Worm (Caenorhabditis elegans) whole organism, midembryonic: ENCODE results near the gene fubl-3.

Experiments used
- T22C8.4 ChIP-seq: fragments of 200-800 bp; sonication (Bioruptor generic); IDR thresholded peaks from 2 replicates; pipeline ENCODE4 v1.3.6; 2022; ENCODE audit warnings: missing genetic modification characterization, missing compliant biosample characterization
- cog-1 ChIP-seq: sonication (generic microtip); optimal IDR thresholded peaks from 2 replicates; lab custom pipeline; 2016; ENCODE audit warnings: missing genetic modification characterization, missing compliant biosample characterization
- flt-1 ChIP-seq: fragments of 200-800 bp; sonication (Bioruptor generic); IDR thresholded peaks from 2 replicates; pipeline ENCODE4 v1.3.6; 2022; ENCODE audit warnings: missing genetic modification characterization, missing compliant biosample characterization
- klf-2 ChIP-seq: fragments of 200-800 bp; sonication (Bioruptor generic); conservative IDR thresholded peaks from 2 replicates; pipeline ENCODE4 v1.3.6; 2022; ENCODE audit warnings: missing genetic modification reagents, missing genetic modification characterization, missing compliant biosample characterization
- med-1 ChIP-seq: sonication (generic microtip); optimal IDR thresholded peaks from 2 replicates; lab custom pipeline; 2017; ENCODE audit warnings: missing genetic modification characterization, mild to moderate bottlenecking, missing compliant biosample characterization, antibody characterized with exemption, missing genetic modification reagents; ENCODE audit not compliant: insufficient read depth
- tab-1 ChIP-seq: fragments of 200-800 bp; sonication (Bioruptor generic); IDR thresholded peaks from 2 replicates; pipeline ENCODE4 v1.3.6; 2022; ENCODE audit warnings: missing genetic modification characterization, missing compliant biosample characterization
- ztf-23 ChIP-seq: fragments of 200-800 bp; sonication (Bioruptor generic); IDR thresholded peaks from 2 replicates; pipeline ENCODE4 v1.3.6; 2022; ENCODE audit warnings: missing genetic modification reagents, missing genetic modification characterization, missing compliant biosample characterization

- no peak for TF ChIP-seq ztf-23
- no peak for TF ChIP-seq klf-2 (GFP tag; lab: Robert Waterston, UW)
- no peak for TF ChIP-seq med-1
- TF ChIP-seq T22C8.4 = no peak
- no peak for TF ChIP-seq cog-1 (tag; lab: Kevin White, UChicago)
- TF ChIP-seq tab-1 (GFP tag; lab: Robert Waterston, UW) = no peak
- no peak for TF ChIP-seq flt-1 (GFP tag; lab: Robert Waterston, UW)
These were observed 40.4 kb downstream of the fubl-3 start, which contains the start of gene tps-1 for ce11 chrX:17474521-17475170.
